Worm (Caenorhabditis elegans) whole organism, L3 larva: ENCODE results near the gene F18E9.8.

Source experiments
- R02D3.7 ChIP-seq: fragments of 150-350 bp; optimal IDR thresholded peaks from 2 replicates; lab custom pipeline; 2014; ENCODE audit warnings: missing biosample characterization, missing genetic modification characterization
- ZK546.5 ChIP-seq: sonication (generic microtip); optimal IDR thresholded peaks from 2 replicates; lab custom pipeline; 2017; ENCODE audit warnings: missing biosample characterization, missing genetic modification characterization
- aly-2 ChIP-seq: fragments of 150-350 bp; optimal IDR thresholded peaks from 2 replicates; lab custom pipeline; 2014; ENCODE audit warnings: missing biosample characterization, missing genetic modification characterization
- ama-1 ChIP-seq: fragments of 150-350 bp; optimal IDR thresholded peaks from 2 replicates; lab custom pipeline; 2018
- ceh-16 ChIP-seq: sonication (generic microtip); optimal IDR thresholded peaks from 2 replicates; lab custom pipeline; 2017; ENCODE audit warnings: missing biosample characterization, missing genetic modification characterization
- ceh-28 ChIP-seq: fragments of 150-350 bp; optimal IDR thresholded peaks from 2 replicates; lab custom pipeline; 2014; ENCODE audit warnings: missing biosample characterization, missing genetic modification reagents, missing genetic modification characterization
- ceh-9 ChIP-seq: sonication (generic microtip); optimal IDR thresholded peaks from 2 replicates; lab custom pipeline; 2018; ENCODE audit warnings: missing biosample characterization, missing genetic modification characterization
- daf-12 ChIP-seq: fragments of 150-350 bp; optimal IDR thresholded peaks from 2 replicates; lab custom pipeline; 2014; ENCODE audit warnings: missing biosample characterization, missing genetic modification reagents, missing genetic modification characterization
- egl-5 ChIP-seq: fragments of 150-350 bp; optimal IDR thresholded peaks from 2 replicates; lab custom pipeline; 2017; ENCODE audit warnings: missing biosample characterization, missing genetic modification reagents, missing genetic modification characterization, inconsistent platforms
- elt-1 ChIP-seq: fragments of 150-350 bp; optimal IDR thresholded peaks from 2 replicates; lab custom pipeline; 2014; ENCODE audit warnings: missing biosample characterization, missing genetic modification characterization
- elt-2 ChIP-seq: sonication (generic microtip); optimal IDR thresholded peaks from 2 replicates; lab custom pipeline; 2016; ENCODE audit warnings: missing genetic modification reagents, mild to moderate bottlenecking, missing genetic modification characterization, missing compliant biosample characterization
- elt-3 ChIP-seq, 3 experiments: fragments of 150-350 bp in 1 of 3; sonication (generic microtip) in 2 of 3; optimal IDR thresholded peaks; 2 replicates in 2 of 3; 4 replicates in 1 of 3; lab custom pipeline; 2014 to 2017; ENCODE audit warnings: missing biosample characterization in 3 of 3, missing genetic modification characterization in 3 of 3
- eor-1 ChIP-seq, 2 experiments: fragments of 150-350 bp; optimal IDR thresholded peaks; 2 replicates each; lab custom pipeline; 2014 to 2018; ENCODE audit warnings: missing biosample characterization in 2 of 2, missing genetic modification characterization in 2 of 2
- fkh-10 ChIP-seq: sonication (generic microtip); optimal IDR thresholded peaks from 2 replicates; lab custom pipeline; 2017; ENCODE audit warnings: missing biosample characterization, missing genetic modification reagents, missing genetic modification characterization
- fkh-2 ChIP-seq: fragments of 150-350 bp; optimal IDR thresholded peaks from 2 replicates; lab custom pipeline; 2014; ENCODE audit warnings: missing biosample characterization, missing genetic modification reagents, missing genetic modification characterization
- fos-1 ChIP-seq: fragments of 150-350 bp; optimal IDR thresholded peaks from 2 replicates; lab custom pipeline; 2014; ENCODE audit warnings: missing biosample characterization, missing genetic modification characterization
- hmg-11 ChIP-seq: sonication (generic microtip); optimal IDR thresholded peaks from 2 replicates; lab custom pipeline; 2016; ENCODE audit warnings: missing genetic modification characterization, missing compliant biosample characterization
- jun-1 ChIP-seq: fragments of 150-350 bp; optimal IDR thresholded peaks from 2 replicates; lab custom pipeline; 2014; ENCODE audit warnings: missing biosample characterization, missing genetic modification reagents, missing genetic modification characterization
- lin-15B ChIP-seq: fragments of 150-350 bp; optimal IDR thresholded peaks from 2 replicates; lab custom pipeline; 2014; ENCODE audit warnings: missing biosample characterization, missing genetic modification characterization
- lin-39 ChIP-seq: fragments of 150-350 bp; optimal IDR thresholded peaks from 2 replicates; lab custom pipeline; 2018; ENCODE audit warnings: missing biosample characterization, missing genetic modification reagents, missing genetic modification characterization
- lsy-12 ChIP-seq: sonication (generic microtip); optimal IDR thresholded peaks from 2 replicates; lab custom pipeline; 2016; ENCODE audit warnings: mild to moderate bottlenecking, missing genetic modification characterization, missing compliant biosample characterization
- mdl-1 ChIP-seq: fragments of 150-350 bp; optimal IDR thresholded peaks from 2 replicates; lab custom pipeline; 2014; ENCODE audit warnings: missing biosample characterization, missing genetic modification characterization
- mml-1 ChIP-seq: fragments of 150-350 bp; sonication (generic microtip); optimal IDR thresholded peaks from 3 replicates; lab custom pipeline; 2014; ENCODE audit warnings: missing biosample characterization, missing genetic modification characterization
- nfya-1 ChIP-seq: sonication (generic microtip); optimal IDR thresholded peaks from 2 replicates; lab custom pipeline; 2017; ENCODE audit warnings: missing genetic modification characterization, mild to moderate bottlenecking, missing compliant biosample characterization, antibody characterized with exemption, moderate library complexity; ENCODE audit not compliant: insufficient read depth
- nhr-11 ChIP-seq: fragments of 150-350 bp; optimal IDR thresholded peaks from 2 replicates; lab custom pipeline; 2014; ENCODE audit warnings: missing biosample characterization, missing genetic modification characterization
- nhr-12 ChIP-seq: fragments of 150-350 bp; optimal IDR thresholded peaks from 2 replicates; lab custom pipeline; 2014; ENCODE audit warnings: missing biosample characterization, missing genetic modification characterization
- nhr-23 ChIP-seq: fragments of 150-350 bp; optimal IDR thresholded peaks from 2 replicates; lab custom pipeline; 2014; ENCODE audit warnings: missing biosample characterization, missing genetic modification reagents, missing genetic modification characterization
- nhr-25 ChIP-seq: sonication (generic microtip); optimal IDR thresholded peaks from 2 replicates; lab custom pipeline; 2017; ENCODE audit warnings: missing biosample characterization, missing genetic modification characterization
- nhr-28 ChIP-seq: fragments of 150-350 bp; optimal IDR thresholded peaks from 2 replicates; lab custom pipeline; 2014; ENCODE audit warnings: missing biosample characterization, missing genetic modification characterization
- nhr-43 ChIP-seq: sonication (generic microtip); optimal IDR thresholded peaks from 2 replicates; lab custom pipeline; 2016; ENCODE audit warnings: mild to moderate bottlenecking, missing genetic modification characterization, missing compliant biosample characterization; ENCODE audit not compliant: poor library complexity, severe bottlenecking
- nhr-67 ChIP-seq: fragments of 150-350 bp; optimal IDR thresholded peaks from 2 replicates; lab custom pipeline; 2014; ENCODE audit warnings: missing biosample characterization, missing genetic modification characterization
- nhr-76 ChIP-seq: fragments of 150-350 bp; sonication (generic microtip); optimal IDR thresholded peaks from 5 replicates; lab custom pipeline; 2014; ENCODE audit warnings: missing biosample characterization, missing genetic modification characterization
- nhr-77 ChIP-seq: fragments of 150-350 bp; optimal IDR thresholded peaks from 2 replicates; lab custom pipeline; 2014; ENCODE audit warnings: missing biosample characterization, missing genetic modification characterization
- pha-4 ChIP-seq: fragments of 150-350 bp; optimal IDR thresholded peaks from 2 replicates; lab custom pipeline; 2014; ENCODE audit warnings: missing biosample characterization, missing genetic modification reagents, missing genetic modification characterization
- sea-2 ChIP-seq: fragments of 150-350 bp; sonication (generic microtip); optimal IDR thresholded peaks from 4 replicates; lab custom pipeline; 2014; ENCODE audit warnings: missing biosample characterization, missing genetic modification reagents, missing genetic modification characterization
- skn-1 ChIP-seq: fragments of 150-350 bp; optimal IDR thresholded peaks from 2 replicates; lab custom pipeline; 2014; ENCODE audit warnings: missing biosample characterization, missing genetic modification characterization
- snpc-4 ChIP-seq: fragments of 150-350 bp; optimal IDR thresholded peaks from 2 replicates; lab custom pipeline; 2014; ENCODE audit warnings: missing biosample characterization, missing genetic modification characterization
- tbx-2 ChIP-seq: sonication (generic microtip); optimal IDR thresholded peaks from 2 replicates; lab custom pipeline; 2016; ENCODE audit warnings: mild to moderate bottlenecking, missing genetic modification characterization, missing compliant biosample characterization
- unc-39 ChIP-seq: sonication (generic microtip); optimal IDR thresholded peaks from 4 replicates; lab custom pipeline; 2017; ENCODE audit warnings: missing biosample characterization, missing genetic modification characterization
- unc-62 ChIP-seq: fragments of 150-350 bp; sonication (generic microtip); optimal IDR thresholded peaks from 4 replicates; lab custom pipeline; 2014; ENCODE audit warnings: missing biosample characterization, missing genetic modification reagents, missing genetic modification characterization
- zag-1 ChIP-seq: fragments of 150-350 bp; optimal IDR thresholded peaks from 2 replicates; lab custom pipeline; 2014; ENCODE audit warnings: missing biosample characterization, missing genetic modification characterization
- ztf-4 ChIP-seq: fragments of 150-350 bp; optimal IDR thresholded peaks from 2 replicates; lab custom pipeline; 2014; ENCODE audit warnings: missing biosample characterization, missing genetic modification characterization

F18E9.8 gene

DNA sequence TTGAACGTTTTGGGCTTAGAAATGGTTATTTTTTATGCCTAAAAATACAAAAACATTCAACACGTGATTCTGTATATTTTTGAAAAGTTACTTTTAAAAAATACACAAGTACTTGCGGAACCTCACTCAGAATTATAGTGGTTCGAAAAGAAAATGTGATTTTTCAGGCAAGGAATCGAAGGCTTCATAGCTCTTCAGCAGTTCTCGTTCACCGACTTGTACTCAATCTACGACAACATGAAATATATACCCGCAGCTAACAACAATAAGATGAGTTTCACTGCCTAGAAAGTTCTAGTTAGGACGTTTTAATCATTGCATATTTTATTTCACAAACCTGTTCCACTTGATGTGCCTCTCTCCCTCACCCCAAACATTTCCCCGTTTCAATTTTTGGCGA, 18.8 kb downstream of the F18E9.8 start:
- TF ChIP-seq lin-39 (tag; lab: Kevin White, UChicago) (no peak), lin-15B (tag; lab: Kevin White, UChicago) (no peak), nhr-76 (no peak), fos-1 (no peak), hmg-11 (no peak), ceh-16 (tag; lab: Kevin White, UChicago) (no peak), ZK546.5 (tag; lab: Kevin White, UChicago) (no peak), mdl-1 (tag; lab: Kevin White, UChicago) (no peak), fkh-10 (no peak), ztf-4 (tag; lab: Kevin White, UChicago) (no peak), ama-1 (lab: Kevin White, UChicago) (no peak), daf-12 (no peak), aly-2 (tag; lab: Kevin White, UChicago) (no peak), snpc-4 (tag; lab: Kevin White, UChicago) (no peak), unc-62 (GFP tag; lab: Kevin White, UChicago) (no peak), fkh-2 (tag; lab: Kevin White, UChicago) (no peak), R02D3.7 (tag; lab: Kevin White, UChicago) (no peak), eor-1 (tag; optimal IDR thresholded peaks at IDR 0.05; lab: Kevin White, UChicago) (no peak), ceh-9 (tag; lab: Kevin White, UChicago) (no peak), elt-3 (tag; optimal IDR thresholded peaks at IDR 0.05; lab: Kevin White, UChicago) (no peak)

DNA sequence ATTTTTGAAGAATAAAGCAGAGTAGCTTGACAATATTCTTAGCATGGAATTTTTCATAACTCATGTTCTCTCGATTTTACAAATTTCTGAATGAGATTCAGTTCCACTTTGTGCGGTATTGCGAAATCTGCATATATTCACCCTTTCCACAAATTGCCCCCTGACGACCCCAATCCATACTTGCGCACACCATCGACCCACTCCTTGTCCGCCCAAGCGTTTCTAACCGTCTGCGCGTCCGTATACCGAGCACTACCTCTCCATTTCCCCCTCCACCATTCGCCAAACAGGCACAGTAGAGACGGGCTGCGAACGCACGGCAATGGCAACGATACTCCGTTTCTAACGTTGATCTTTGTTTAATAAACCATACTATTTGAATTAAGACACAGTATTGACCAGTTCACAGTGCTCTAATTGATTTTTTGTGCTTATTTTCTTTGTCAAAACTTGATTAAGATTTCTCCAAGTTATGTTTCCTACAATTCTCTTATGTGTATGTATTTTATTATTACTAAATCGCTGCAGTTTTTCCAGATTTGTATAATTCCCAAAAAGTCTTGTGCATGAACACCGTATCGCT, 24.6 kb downstream of the F18E9.8 start, which contains the start of gene utx-1:
TSS of gene utx-1 (plus strand) at position 533 of the 583 bp plus-strand sequence.
- TF ChIP-seq nhr-23: no peak
- TF ChIP-seq sea-2 (GFP tag; lab: Kevin White, UChicago): peak; percentile 12
- no peak for TF ChIP-seq tbx-2
- no peak for TF ChIP-seq ztf-4 (tag; lab: Kevin White, UChicago)
- no peak for TF ChIP-seq nhr-76
- no peak for TF ChIP-seq jun-1
- TF ChIP-seq egl-5 (tag; lab: Kevin White, UChicago): no peak
- TF ChIP-seq nfya-1 (tag; lab: Kevin White, UChicago): peak; percentile 64
- no peak for TF ChIP-seq eor-1 (tag; optimal IDR thresholded peaks at IDR 0.05; lab: Kevin White, UChicago)
- TF ChIP-seq pha-4 (tag; lab: Kevin White, UChicago): peak; percentile 1
- no peak for TF ChIP-seq elt-1
- TF ChIP-seq elt-3 (tag; optimal IDR thresholded peaks at IDR 0.05; lab: Kevin White, UChicago): no peak
- no peak for TF ChIP-seq nhr-77 (tag; lab: Kevin White, UChicago)
- TF ChIP-seq nhr-25 (tag; lab: Kevin White, UChicago): peak; percentile 26
- no peak for TF ChIP-seq ceh-16 (tag; lab: Kevin White, UChicago)
- TF ChIP-seq fos-1: no peak
- no peak for TF ChIP-seq skn-1 (tag; lab: Kevin White, UChicago)
- peak; percentile 68 for TF ChIP-seq lin-39 (tag; lab: Kevin White, UChicago)

DNA sequence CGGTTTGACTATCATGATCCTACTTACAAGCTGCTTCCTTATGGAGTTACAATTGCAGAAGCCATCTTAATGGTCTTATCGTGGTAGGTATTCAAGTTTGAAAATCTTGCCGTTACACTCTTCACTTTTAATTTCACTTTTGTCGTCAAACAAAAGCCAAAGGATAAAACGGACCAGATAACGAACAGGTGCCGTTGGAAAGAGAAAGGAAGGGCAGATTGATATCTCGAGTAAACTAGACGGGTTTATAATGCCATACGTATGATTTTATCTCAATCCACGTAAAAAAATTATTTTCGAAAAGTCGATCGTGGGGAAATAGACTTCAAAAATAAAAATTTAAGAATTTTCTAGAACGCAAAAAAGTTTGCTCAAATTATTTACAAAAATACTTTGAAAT, 27.3 kb downstream of the F18E9.8 start:
- TF ChIP-seq egl-5 (tag; lab: Kevin White, UChicago) (no peak), nhr-25 (tag; lab: Kevin White, UChicago) (peak; percentile 52), elt-1 (peak; percentile 83)

DNA sequence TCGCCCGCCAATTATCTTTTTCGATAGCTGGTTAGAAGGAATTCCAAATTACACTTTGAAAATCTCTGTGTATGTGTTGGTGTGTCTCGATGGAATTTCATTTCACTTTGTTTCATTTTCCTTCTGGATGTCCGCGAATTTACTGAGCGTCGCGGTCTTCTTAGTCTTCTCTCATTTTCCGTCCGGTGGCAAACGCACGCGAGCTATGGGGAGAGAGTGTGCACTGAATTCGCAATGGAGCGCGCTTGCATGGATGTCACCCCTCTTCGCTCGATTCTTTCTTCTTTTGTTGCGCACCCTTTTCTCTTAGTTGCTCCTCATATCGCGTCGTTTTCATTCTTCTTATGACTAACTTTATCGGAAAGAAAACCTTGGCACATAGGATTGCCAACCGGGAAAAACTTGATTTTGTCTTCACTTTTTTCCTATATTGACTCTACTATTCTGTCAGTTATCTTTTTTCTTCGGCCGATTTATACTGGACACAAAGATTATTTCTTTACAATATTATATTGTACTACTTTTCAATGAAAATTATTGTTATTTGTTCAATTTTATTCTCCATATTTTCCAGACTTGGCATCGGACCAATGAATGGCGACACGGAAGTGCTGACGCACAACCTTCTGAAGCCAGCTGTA, 29.5 kb downstream of the F18E9.8 start, which contains the start of gene dhhc-14:
TSS of gene dhhc-14 (plus strand) at position 591 of the 641 bp plus-strand sequence.
- TF ChIP-seq nhr-12 (tag; lab: Kevin White, UChicago) (no peak), unc-62 (GFP tag; lab: Kevin White, UChicago) (no peak), ama-1 (lab: Kevin White, UChicago) (no peak), nhr-11 (tag; lab: Kevin White, UChicago) (no peak), nfya-1 (tag; lab: Kevin White, UChicago) (peak; percentile 71), ceh-9 (tag; lab: Kevin White, UChicago) (no peak), lin-15B (tag; lab: Kevin White, UChicago) (peak; percentile 76), nhr-23 (peak; percentile 3), R02D3.7 (tag; lab: Kevin White, UChicago) (no peak), aly-2 (tag; lab: Kevin White, UChicago) (no peak), lsy-12 (tag; lab: Kevin White, UChicago) (no peak), fos-1 (no peak), ztf-4 (tag; lab: Kevin White, UChicago) (no peak), unc-39 (tag; lab: Kevin White, UChicago) (no peak), pha-4 (tag; lab: Kevin White, UChicago) (peak; percentile 45), skn-1 (tag; lab: Kevin White, UChicago) (peak; percentile 23), egl-5 (tag; lab: Kevin White, UChicago) (no peak), ZK546.5 (tag; lab: Kevin White, UChicago) (no peak), nhr-67 (tag; lab: Kevin White, UChicago) (no peak), ceh-28 (tag; lab: Kevin White, UChicago) (no peak), nhr-43 (tag; lab: Kevin White, UChicago) (no peak), snpc-4 (tag; lab: Kevin White, UChicago) (no peak), elt-2 (no peak), elt-1 (no peak), mdl-1 (tag; lab: Kevin White, UChicago) (peak; percentile 13), zag-1 (no peak), mml-1 (tag; lab: Kevin White, UChicago) (no peak), nhr-28 (tag; lab: Kevin White, UChicago) (no peak), nhr-25 (tag; lab: Kevin White, UChicago) (no peak), nhr-77 (tag; lab: Kevin White, UChicago) (no peak), fkh-2 (tag; lab: Kevin White, UChicago) (no peak), daf-12 (no peak), nhr-76 (no peak)
